Fruit fly (Drosophila melanogaster) whole organism, embryonic: ENCODE measurements around the gene Polr1D.

Experiments used
- ATbp ChIP-seq: fragments of 200-800 bp; sonication (Bioruptor generic); optimal IDR thresholded peaks from 2 replicates; lab custom pipeline; 2017; ENCODE audit warnings: missing biosample characterization, mild to moderate bottlenecking, missing genetic modification characterization, missing genetic modification reagents
- Adf1 ChIP-seq: fragments of 200-800 bp; sonication (Bioruptor generic); IDR thresholded peaks from 2 replicates; pipeline ENCODE4 v1.3.6; 2022; ENCODE audit warnings: missing biosample characterization, missing genetic modification characterization
- Blimp-1 ChIP-seq: fragments of 200-800 bp; sonication (Bioruptor generic); optimal IDR thresholded peaks from 3 replicates; lab custom pipeline; 2018; ENCODE audit warnings: missing biosample characterization, missing genetic modification characterization, mild to moderate bottlenecking, moderate library complexity, missing genetic modification reagents
- Bteb2 ChIP-seq: fragments of 200-800 bp; sonication (Bioruptor generic); optimal IDR thresholded peaks from 2 replicates; lab custom pipeline; 2016; ENCODE audit warnings: missing biosample characterization, missing genetic modification characterization
- CG10209 ChIP-seq: fragments of 200-800 bp; sonication (Bioruptor generic); optimal IDR thresholded peaks from 3 replicates; lab custom pipeline; 2017; ENCODE audit warnings: missing biosample characterization, mild to moderate bottlenecking, missing genetic modification characterization, missing genetic modification reagents
- CG10274 ChIP-seq: fragments of 200-800 bp; sonication (Bioruptor generic); optimal IDR thresholded peaks from 3 replicates; lab custom pipeline; 2017; ENCODE audit warnings: missing biosample characterization, mild to moderate bottlenecking, missing genetic modification characterization
- CG10431 ChIP-seq: fragments of 200-800 bp; sonication (Bioruptor generic); optimal IDR thresholded peaks from 3 replicates; lab custom pipeline; 2018; ENCODE audit warnings: missing biosample characterization, mild to moderate bottlenecking, missing genetic modification characterization
- CG10959 ChIP-seq: fragments of 200-800 bp; sonication (Bioruptor generic); IDR thresholded peaks from 2 replicates; pipeline ENCODE4 v1.3.6; 2022; ENCODE audit warnings: missing biosample characterization, missing genetic modification characterization
- CG11093 ChIP-seq: fragments of 200-800 bp; sonication (Bioruptor generic); IDR thresholded peaks from 3 replicates; pipeline ENCODE4 v1.3.6; 2022; ENCODE audit warnings: missing biosample characterization, missing genetic modification characterization
- CG14014 ChIP-seq: fragments of 200-800 bp; sonication (Bioruptor generic); IDR thresholded peaks from 2 replicates; pipeline ENCODE4 v1.3.6; 2022; ENCODE audit warnings: missing biosample characterization, missing genetic modification characterization
- CG15696 ChIP-seq: fragments of 200-800 bp; sonication (Bioruptor generic); optimal IDR thresholded peaks from 2 replicates; lab custom pipeline; 2019; ENCODE audit warnings: missing biosample characterization, mild to moderate bottlenecking, missing genetic modification characterization, moderate library complexity
- CG1603 ChIP-seq: fragments of 200-800 bp; sonication (Bioruptor generic); optimal IDR thresholded peaks from 2 replicates; lab custom pipeline; 2019; ENCODE audit warnings: missing biosample characterization, mild to moderate bottlenecking, missing genetic modification characterization, moderate library complexity
- CG16779 ChIP-seq: fragments of 200-800 bp; sonication (Bioruptor generic); IDR thresholded peaks from 2 replicates; pipeline ENCODE4 v1.3.6; 2022; ENCODE audit warnings: missing biosample characterization, missing genetic modification characterization
- CG16815 ChIP-seq: fragments of 200-800 bp; sonication (Bioruptor generic); optimal IDR thresholded peaks from 3 replicates; lab custom pipeline; 2017; ENCODE audit warnings: missing biosample characterization, mild to moderate bottlenecking, missing genetic modification characterization
- CG17328 ChIP-seq: fragments of 200-800 bp; sonication (Bioruptor generic); IDR thresholded peaks from 2 replicates; pipeline ENCODE4 v1.3.6; 2022; ENCODE audit warnings: missing biosample characterization, missing genetic modification characterization
- CG17361 ChIP-seq: fragments of 200-800 bp; sonication (Bioruptor generic); IDR thresholded peaks from 3 replicates; pipeline ENCODE4 v1.3.6; 2022; ENCODE audit warnings: missing biosample characterization, missing genetic modification characterization
- CG17829 ChIP-seq: fragments of 200-800 bp; optimal IDR thresholded peaks from 2 replicates; lab custom pipeline; 2019; ENCODE audit warnings: missing biosample characterization, mild to moderate bottlenecking, missing genetic modification characterization, moderate library complexity
- CG2202 ChIP-seq: fragments of 200-800 bp; sonication (Bioruptor generic); optimal IDR thresholded peaks from 2 replicates; lab custom pipeline; 2018; ENCODE audit warnings: missing biosample characterization, mild to moderate bottlenecking, missing genetic modification characterization
- CG2678 ChIP-seq: fragments of 200-800 bp; sonication (Bioruptor generic); optimal IDR thresholded peaks from 3 replicates; lab custom pipeline; 2019; ENCODE audit warnings: missing biosample characterization, mild to moderate bottlenecking, missing genetic modification characterization, moderate library complexity
- CG30431 ChIP-seq: fragments of 200-800 bp; sonication (Bioruptor generic); optimal IDR thresholded peaks from 2 replicates; lab custom pipeline; 2017; ENCODE audit warnings: missing biosample characterization, missing genetic modification characterization
- CG31441 ChIP-seq: fragments of 200-800 bp; sonication (Bioruptor generic); IDR thresholded peaks from 2 replicates; pipeline ENCODE4 v1.3.6; 2022; ENCODE audit warnings: missing biosample characterization, missing genetic modification characterization
- CG4424 ChIP-seq: fragments of 200-800 bp; sonication (Bioruptor generic); optimal IDR thresholded peaks from 3 replicates; lab custom pipeline; 2016; ENCODE audit warnings: missing biosample characterization, missing genetic modification characterization
- CG6175 ChIP-seq: fragments of 200-800 bp; sonication (Bioruptor generic); IDR thresholded peaks from 3 replicates; pipeline ENCODE4 v1.3.6; 2022; ENCODE audit warnings: missing biosample characterization, missing genetic modification characterization
- CG6254 ChIP-seq: fragments of 200-800 bp; sonication (Bioruptor generic); optimal IDR thresholded peaks from 3 replicates; lab custom pipeline; 2017; ENCODE audit warnings: mild to moderate bottlenecking, missing biosample characterization, missing genetic modification reagents, missing genetic modification characterization
- CG8388 ChIP-seq: fragments of 200-800 bp; sonication (Bioruptor generic); optimal IDR thresholded peaks from 2 replicates; lab custom pipeline; 2019; ENCODE audit warnings: missing biosample characterization, mild to moderate bottlenecking, missing genetic modification characterization, moderate library complexity
- CG9215 ChIP-seq: fragments of 200-800 bp; sonication (Bioruptor generic); IDR thresholded peaks from 2 replicates; pipeline ENCODE4 v1.3.6; 2022; ENCODE audit warnings: missing biosample characterization, missing genetic modification characterization
- Chrac-16 ChIP-seq: fragments of 200-800 bp; sonication (Bioruptor generic); optimal IDR thresholded peaks from 3 replicates; lab custom pipeline; 2016; ENCODE audit warnings: missing biosample characterization, missing genetic modification characterization
- D19A ChIP-seq: fragments of 200-800 bp; optimal IDR thresholded peaks from 3 replicates; lab custom pipeline; 2019; ENCODE audit warnings: missing biosample characterization, mild to moderate bottlenecking, missing genetic modification characterization, moderate library complexity
- ERR ChIP-seq: fragments of 200-800 bp; sonication (Bioruptor generic); optimal IDR thresholded peaks from 2 replicates; lab custom pipeline; 2016; ENCODE audit warnings: missing biosample characterization, missing genetic modification characterization
- GATAe ChIP-seq: fragments of 200-800 bp; sonication (Bioruptor generic); conservative IDR thresholded peaks from 2 replicates; pipeline ENCODE4 v1.3.6; 2022; ENCODE audit warnings: missing biosample characterization, missing genetic modification characterization
- Lpt ChIP-seq: fragments of >200 bp; optimal IDR thresholded peaks from 2 replicates; lab custom pipeline; 2018; ENCODE audit warnings: missing biosample characterization, missing genetic modification characterization
- MTF-1 ChIP-seq: fragments of 200-800 bp; sonication (Bioruptor generic); optimal IDR thresholded peaks from 2 replicates; lab custom pipeline; 2018; ENCODE audit warnings: missing biosample characterization, mild to moderate bottlenecking, missing genetic modification characterization, borderline replicate concordance
- Ssrp ChIP-seq: fragments of 200-800 bp; sonication (Bioruptor generic); optimal IDR thresholded peaks from 2 replicates; lab custom pipeline; 2018; ENCODE audit warnings: missing biosample characterization, mild to moderate bottlenecking, missing genetic modification characterization, moderate library complexity
- Vsx1 ChIP-seq: fragments of 200-800 bp; sonication (Bioruptor generic); optimal IDR thresholded peaks from 2 replicates; lab custom pipeline; 2017; ENCODE audit warnings: missing biosample characterization, mild to moderate bottlenecking, missing genetic modification characterization, missing genetic modification reagents
- ap ChIP-seq: fragments of 200-800 bp; sonication (Bioruptor generic); IDR thresholded peaks from 2 replicates; pipeline ENCODE4 v1.3.6; 2022; ENCODE audit warnings: missing biosample characterization, missing genetic modification characterization
- ase ChIP-seq: fragments of 200-800 bp; sonication (Bioruptor generic); IDR thresholded peaks from 3 replicates; pipeline ENCODE4 v1.3.6; 2022; ENCODE audit warnings: missing biosample characterization, missing genetic modification characterization
- chm ChIP-seq: fragments of 200-800 bp; sonication (Bioruptor generic); IDR thresholded peaks from 2 replicates; pipeline ENCODE4 v1.3.6; 2022; ENCODE audit warnings: missing biosample characterization, missing genetic modification characterization
- corto ChIP-seq: fragments of 200-800 bp; sonication (Bioruptor generic); optimal IDR thresholded peaks from 2 replicates; lab custom pipeline; 2016; ENCODE audit warnings: missing biosample characterization, mild to moderate bottlenecking, missing genetic modification characterization, moderate library complexity
- dimm ChIP-seq: fragments of 200-800 bp; sonication (Bioruptor generic); IDR thresholded peaks from 2 replicates; pipeline ENCODE4 v1.3.6; 2022; ENCODE audit warnings: missing biosample characterization, missing genetic modification characterization
- dmrt11E ChIP-seq: fragments of 200-800 bp; sonication (Bioruptor generic); optimal IDR thresholded peaks from 3 replicates; lab custom pipeline; 2018; ENCODE audit warnings: missing biosample characterization, mild to moderate bottlenecking, missing genetic modification characterization, moderate library complexity
- mam ChIP-seq: fragments of 200-800 bp; sonication (Bioruptor generic); optimal IDR thresholded peaks from 3 replicates; lab custom pipeline; 2016; ENCODE audit warnings: missing biosample characterization, missing genetic modification characterization
- nom ChIP-seq: fragments of 200-800 bp; sonication (Bioruptor generic); optimal IDR thresholded peaks from 2 replicates; lab custom pipeline; 2017; ENCODE audit warnings: missing biosample characterization, missing genetic modification characterization, mild to moderate bottlenecking, moderate library complexity, missing genetic modification reagents
- onecut ChIP-seq: fragments of 200-800 bp; sonication (Bioruptor generic); IDR thresholded peaks from 2 replicates; pipeline ENCODE4 v1.3.6; 2022; ENCODE audit warnings: missing biosample characterization, missing genetic modification characterization
- prd ChIP-seq, 3 experiments: fragments of >200 bp in 2 of 3; fragments of 200-800 bp in 1 of 3; sonication (Bioruptor generic) in 1 of 3; optimal IDR thresholded peaks in 2 of 3; IDR thresholded peaks in 1 of 3; 2 replicates in 2 of 3; 3 replicates in 1 of 3; pipeline versions ENCODE4 v1.3.6 to Lab custom; 2017 to 2022; ENCODE audit warnings: missing biosample characterization in 1 of 3, missing genetic modification characterization in 1 of 3
- pros ChIP-seq: fragments of 200-800 bp; sonication (Bioruptor generic); optimal IDR thresholded peaks from 3 replicates; lab custom pipeline; 2019; ENCODE audit warnings: missing biosample characterization, mild to moderate bottlenecking, missing genetic modification characterization, moderate library complexity
- ranshi ChIP-seq: fragments of 200-800 bp; sonication (Bioruptor generic); IDR thresholded peaks from 2 replicates; pipeline ENCODE4 v1.3.6; 2022; ENCODE audit warnings: missing biosample characterization, missing genetic modification characterization
- sqz ChIP-seq: fragments of 200-800 bp; sonication (Bioruptor generic); optimal IDR thresholded peaks from 3 replicates; lab custom pipeline; 2018; ENCODE audit warnings: missing biosample characterization, mild to moderate bottlenecking, missing genetic modification characterization
- tio ChIP-seq: fragments of 200-800 bp; sonication (Bioruptor generic); optimal IDR thresholded peaks from 2 replicates; lab custom pipeline; 2017; ENCODE audit warnings: missing biosample characterization, missing genetic modification characterization, inconsistent platforms
- tll ChIP-seq, 2 experiments: fragments of 200-800 bp in 1 of 2; fragments of >200 bp in 1 of 2; sonication (Bioruptor generic) in 1 of 2; optimal IDR thresholded peaks; 2 replicates each; lab custom pipeline; 2017 to 2019; ENCODE audit warnings: missing biosample characterization in 2 of 2, missing genetic modification characterization in 2 of 2, mild to moderate bottlenecking in 1 of 2, moderate library complexity in 1 of 2
- unpg ChIP-seq: fragments of 200-800 bp; sonication (Bioruptor generic); optimal IDR thresholded peaks from 3 replicates; lab custom pipeline; 2018; ENCODE audit warnings: missing biosample characterization, mild to moderate bottlenecking, missing genetic modification characterization, moderate library complexity

The Polr1D gene

dm6 chr2L:19136735-19137134, 1.7 kb upstream of the Polr1D start (continued):
- TF ChIP-seq ERR (no peak), nom (peak; percentile 88), mam (GFP tag; lab: Kevin White, UChicago) (no peak), Chrac-16 (GFP tag; lab: Kevin White, UChicago) (peak; percentile 49), dmrt11E (tag; lab: Kevin White, UChicago) (peak; percentile 89), CG9215 (GFP tag; lab: Robert Waterston, UW) (no peak), pros (peak; percentile 34), CG15696 (tag; lab: Kevin White, UChicago) (peak; percentile 74), dimm (GFP tag; lab: Robert Waterston, UW) (no peak), Bteb2 (GFP tag; lab: Kevin White, UChicago) (no peak), CG10274 (GFP tag; lab: Kevin White, UChicago) (no peak), CG10431 (GFP tag; lab: Kevin White, UChicago) (no peak), onecut (no peak), sqz (GFP tag; lab: Kevin White, UChicago) (no peak), ranshi (GFP tag; lab: Robert Waterston, UW) (0 out of 2 replicates have a peak, but pooled peaks have one; percentile 6), MTF-1 (GFP tag; lab: Kevin White, UChicago) (no peak), D19A (tag; lab: Kevin White, UChicago) (peak; percentile 50), CG16815 (GFP tag; lab: Kevin White, UChicago) (peak; percentile 62), Lpt (peak; percentile 19), ATbp (GFP tag; lab: Kevin White, UChicago) (no peak), Ssrp (tag; lab: Kevin White, UChicago) (peak; percentile 46), Adf1 (GFP tag; lab: Robert Waterston, UW) (peak; percentile 14; the same call in 1 of the 2 replicates), CG4424 (GFP tag; lab: Kevin White, UChicago) (no peak), unpg (GFP tag; lab: Kevin White, UChicago) (peak; percentile 37), CG10959 (GFP tag; lab: Robert Waterston, UW) (0 out of 2 replicates have a peak, but pooled peaks have one; percentile 31), tll (GFP tag; optimal IDR thresholded peaks at IDR 0.05; lab: Kevin White, UChicago) (no peak), CG1603 (tag; lab: Kevin White, UChicago) (peak; percentile 37), Vsx1 (peak; percentile 4), tio (peak; percentile 43), CG8388 (GFP tag; lab: Kevin White, UChicago) (peak; percentile 58), CG2678 (tag; lab: Kevin White, UChicago) (no peak), prd (optimal IDR thresholded peaks at IDR 0.05; lab: Kevin White, UChicago) (no peak), prd (GFP tag; IDR thresholded peaks at IDR 0.05; lab: Robert Waterston, UW) (peak; percentile 46; the same call in 2 of the 3 replicates), ap (GFP tag; lab: Robert Waterston, UW) (no peak), corto (peak; percentile 82), CG2202 (tag; lab: Kevin White, UChicago) (peak; percentile 56), CG30431 (GFP tag; lab: Kevin White, UChicago) (peak; percentile 30), CG10209 (peak; percentile 33), CG17361 (no peak), CG6254 (GFP tag; lab: Kevin White, UChicago) (peak; percentile 21), ase (GFP tag; lab: Robert Waterston, UW) (no peak), chm (GFP tag; lab: Robert Waterston, UW) (0 out of 2 replicates have a peak, but pooled peaks have one; percentile 27), Blimp-1 (GFP tag; lab: Kevin White, UChicago) (no peak), CG31441 (peak; percentile 31; the same call in 1 of the 2 replicates), CG17829 (tag; lab: Kevin White, UChicago) (peak; percentile 60), GATAe (GFP tag; lab: Robert Waterston, UW) (no peak), CG17328 (GFP tag; lab: Robert Waterston, UW) (0 out of 2 replicates have a peak, but pooled peaks have one; percentile 37), CG16779 (no peak), CG11093 (no peak), CG6175 (no peak), CG14014 (GFP tag; lab: Robert Waterston, UW) (no peak)
